Fruit fly (Drosophila melanogaster): ENCODE results near the gene Gr64d.

dm6 chr3L:4047635-4048034, 15.8 kb downstream of the Gr64d start, which contains the start of gene Dpy-30L2:
- no peak for TF ChIP-seq usp (GFP tag; optimal IDR thresholded peaks at IDR 0.05)
- no peak for TF ChIP-seq rgr (GFP tag; optimal IDR thresholded peaks at IDR 0.05)
- no peak for TF ChIP-seq Jra (GFP tag; optimal IDR thresholded peaks at IDR 0.05)
- no peak for TF ChIP-seq psq (GFP tag; optimal IDR thresholded peaks at IDR 0.05)
- no peak for TF ChIP-seq h (GFP tag; optimal IDR thresholded peaks at IDR 0.05)
- TF ChIP-seq Hnf4 (GFP tag; optimal IDR thresholded peaks at IDR 0.05) = no peak
- TF ChIP-seq pan (optimal IDR thresholded peaks at IDR 0.05) = no peak
- TF ChIP-seq GATAd (GFP tag; optimal IDR thresholded peaks at IDR 0.05) = no peak
- no peak for TF ChIP-seq woc (GFP tag; optimal IDR thresholded peaks at IDR 0.05)

Measured in whole organism, wandering third instar larva.